Worm (Caenorhabditis elegans): ENCODE data around the gene srlf-22.

ce11 chrV:890423-890822 is 512 bp upstream of the srlf-22 start, which contains the start of gene srlf-21:
- TF ChIP-seq lin-13 (GFP tag; optimal IDR thresholded peaks at IDR 0.05) (no peak), sma-3 (GFP tag; optimal IDR thresholded peaks at IDR 0.05) (no peak), ZK546.5 (tag; optimal IDR thresholded peaks at IDR 0.05) (no peak), nhr-12 (tag; optimal IDR thresholded peaks at IDR 0.05) (no peak), lin-11 (tag; optimal IDR thresholded peaks at IDR 0.05) (no peak)

All from whole organism, L2 larva.